Worm (Caenorhabditis elegans): ENCODE data around the gene Y54F10BM.13.

ce11 chrIII:2281975-2282957, 48.6 kb downstream of the Y54F10BM.13 start, which contains the start of gene Y54F10BM.3:
- TF ChIP-seq flt-1 (GFP tag; IDR thresholded peaks at IDR 0.05) (no peak), ztf-23 (GFP tag; IDR thresholded peaks at IDR 0.05) (no peak), ref-1 (GFP tag; conservative IDR thresholded peaks at IDR 0.05) (no peak), klf-2 (GFP tag; conservative IDR thresholded peaks at IDR 0.05) (no peak), ztf-29 (GFP tag; IDR thresholded peaks at IDR 0.05) (no peak), med-1 (GFP tag; optimal IDR thresholded peaks at IDR 0.05; ENCODE audit: insufficient read depth) (no peak), T22C8.4 (GFP tag; IDR thresholded peaks at IDR 0.05) (peak; percentile 98)
